Worm (Caenorhabditis elegans) whole organism, L1 larva: ENCODE data around the gene ifas-1.

Experiments
- aha-1 ChIP-seq: fragments of 150-350 bp; optimal IDR thresholded peaks from 2 replicates; lab custom pipeline; 2014; ENCODE audit warnings: missing biosample characterization, missing genetic modification characterization
- alr-1 ChIP-seq: fragments of 200-800 bp; sonication (Bioruptor generic); optimal IDR thresholded peaks from 2 replicates; lab custom pipeline; 2018; ENCODE audit warnings: borderline replicate concordance, mild to moderate bottlenecking, missing genetic modification characterization, missing compliant biosample characterization
- aly-2 ChIP-seq: fragments of 150-350 bp; optimal IDR thresholded peaks from 2 replicates; lab custom pipeline; 2014; ENCODE audit warnings: missing biosample characterization, missing genetic modification characterization
- blmp-1 ChIP-seq: fragments of 150-350 bp; optimal IDR thresholded peaks from 2 replicates; lab custom pipeline; 2014; ENCODE audit warnings: missing biosample characterization, missing genetic modification characterization
- ceh-88 ChIP-seq: fragments of 200-800 bp; sonication (Bioruptor generic); IDR thresholded peaks from 2 replicates; pipeline ENCODE4 v1.3.6; 2022; ENCODE audit warnings: missing genetic modification characterization, missing compliant biosample characterization
- ceh-90 ChIP-seq: sonication (generic microtip); optimal IDR thresholded peaks from 2 replicates; lab custom pipeline; 2016; ENCODE audit warnings: missing genetic modification characterization, missing compliant biosample characterization
- ces-1 ChIP-seq: fragments of 150-350 bp; optimal IDR thresholded peaks from 2 replicates; lab custom pipeline; 2014; ENCODE audit warnings: missing biosample characterization, missing genetic modification reagents, missing genetic modification characterization
- dpl-1 ChIP-seq, 3 experiments: fragments of 150-350 bp in 2 of 3; sonication (generic microtip) in 1 of 3; optimal IDR thresholded peaks; 2 replicates each; lab custom pipeline; 2014 to 2017; ENCODE audit warnings: missing biosample characterization in 3 of 3, missing genetic modification characterization in 3 of 3, missing genetic modification reagents in 3 of 3
- dsc-1 ChIP-seq: sonication (generic microtip); optimal IDR thresholded peaks from 2 replicates; lab custom pipeline; 2016; ENCODE audit warnings: mild to moderate bottlenecking, missing genetic modification characterization, missing compliant biosample characterization
- efl-3 ChIP-seq: fragments of 200-800 bp; sonication (Bioruptor generic); optimal IDR thresholded peaks from 2 replicates; lab custom pipeline; 2018; ENCODE audit warnings: mild to moderate bottlenecking, missing genetic modification characterization, missing compliant biosample characterization
- egl-27 ChIP-seq, 2 experiments: fragments of 150-350 bp in 1 of 2; sonication (generic microtip); optimal IDR thresholded peaks; 3 replicates each; lab custom pipeline; 2017 to 2018; ENCODE audit warnings: missing biosample characterization in 2 of 2, missing genetic modification characterization in 2 of 2, missing genetic modification reagents in 2 of 2
- elt-2 ChIP-seq: sonication (generic microtip); optimal IDR thresholded peaks from 2 replicates; lab custom pipeline; 2016; ENCODE audit warnings: missing genetic modification characterization, mild to moderate bottlenecking, inconsistent platforms, missing compliant biosample characterization, missing genetic modification reagents
- ets-5 ChIP-seq: fragments of 200-800 bp; sonication (Bioruptor generic); IDR thresholded peaks from 2 replicates; pipeline ENCODE4 v1.3.6; 2022; ENCODE audit warnings: missing genetic modification characterization, missing compliant biosample characterization
- fkh-4 ChIP-seq: sonication (generic microtip); optimal IDR thresholded peaks from 2 replicates; lab custom pipeline; 2016; ENCODE audit warnings: missing compliant biosample characterization, missing genetic modification characterization, borderline replicate concordance
- fkh-8 ChIP-seq: sonication (generic microtip); optimal IDR thresholded peaks from 2 replicates; lab custom pipeline; 2016; ENCODE audit warnings: mild to moderate bottlenecking, missing genetic modification characterization, missing compliant biosample characterization
- fos-1 ChIP-seq: fragments of 150-350 bp; optimal IDR thresholded peaks from 2 replicates; lab custom pipeline; 2014; ENCODE audit warnings: missing biosample characterization, missing genetic modification characterization
- isw-1 ChIP-seq: fragments of 200-800 bp; sonication (Bioruptor generic); IDR thresholded peaks from 2 replicates; pipeline ENCODE4 v1.3.6; 2022; ENCODE audit warnings: missing genetic modification characterization, missing compliant biosample characterization
- jun-1 ChIP-seq: fragments of 150-350 bp; optimal IDR thresholded peaks from 2 replicates; lab custom pipeline; 2014; ENCODE audit warnings: missing biosample characterization, missing genetic modification reagents, missing genetic modification characterization
- lin-15B ChIP-seq: fragments of 150-350 bp; sonication (generic microtip); optimal IDR thresholded peaks from 3 replicates; lab custom pipeline; 2014; ENCODE audit warnings: missing biosample characterization, missing genetic modification characterization
- lin-35 ChIP-seq, 2 experiments: fragments of 150-350 bp; optimal IDR thresholded peaks; 2 replicates each; lab custom pipeline; 2014; ENCODE audit warnings: missing biosample characterization in 2 of 2, missing genetic modification characterization in 2 of 2, missing genetic modification reagents in 2 of 2
- lsy-2 ChIP-seq, 2 experiments: fragments of 150-350 bp; optimal IDR thresholded peaks; 2 replicates each; lab custom pipeline; 2014; ENCODE audit warnings: missing biosample characterization in 2 of 2, missing genetic modification characterization in 2 of 2
- nhr-20 ChIP-seq: sonication (generic microtip); optimal IDR thresholded peaks from 2 replicates; lab custom pipeline; 2016; ENCODE audit warnings: mild to moderate bottlenecking, missing genetic modification characterization, missing compliant biosample characterization
- nhr-47 ChIP-seq: sonication (generic microtip); optimal IDR thresholded peaks from 2 replicates; lab custom pipeline; 2016; ENCODE audit warnings: mild to moderate bottlenecking, missing genetic modification characterization, moderate library complexity, missing compliant biosample characterization
- nhr-71 ChIP-seq: sonication (generic microtip); optimal IDR thresholded peaks from 2 replicates; lab custom pipeline; 2016; ENCODE audit warnings: mild to moderate bottlenecking, missing genetic modification characterization, moderate library complexity, missing compliant biosample characterization
- nhr-84 ChIP-seq: sonication (generic microtip); optimal IDR thresholded peaks from 2 replicates; lab custom pipeline; 2017; ENCODE audit warnings: missing biosample characterization, missing genetic modification characterization
- nhr-90 ChIP-seq: sonication (generic microtip); optimal IDR thresholded peaks from 2 replicates; lab custom pipeline; 2016; ENCODE audit warnings: mild to moderate bottlenecking, missing genetic modification characterization, missing compliant biosample characterization; ENCODE audit not compliant: poor library complexity
- pag-3 ChIP-seq: sonication (generic microtip); optimal IDR thresholded peaks from 2 replicates; lab custom pipeline; 2017; ENCODE audit warnings: missing genetic modification characterization, mild to moderate bottlenecking, missing compliant biosample characterization, antibody characterized with exemption, borderline replicate concordance; ENCODE audit not compliant: insufficient read depth
- pax-3 ChIP-seq: fragments of 200-800 bp; sonication (Bioruptor generic); optimal IDR thresholded peaks from 2 replicates; lab custom pipeline; 2018; ENCODE audit warnings: mild to moderate bottlenecking, missing genetic modification characterization, moderate library complexity, missing compliant biosample characterization
- snpc-4 ChIP-seq: fragments of 150-350 bp; optimal IDR thresholded peaks from 2 replicates; lab custom pipeline; 2014; ENCODE audit warnings: missing biosample characterization, missing genetic modification characterization
- snu-23 ChIP-seq: sonication (generic microtip); optimal IDR thresholded peaks from 2 replicates; lab custom pipeline; 2016; ENCODE audit warnings: missing genetic modification characterization, missing compliant biosample characterization
- sup-37 ChIP-seq: fragments of 200-800 bp; sonication (Bioruptor generic); optimal IDR thresholded peaks from 2 replicates; lab custom pipeline; 2018; ENCODE audit warnings: mild to moderate bottlenecking, missing genetic modification characterization, missing compliant biosample characterization
- tbx-2 ChIP-seq: sonication (generic microtip); optimal IDR thresholded peaks from 2 replicates; lab custom pipeline; 2016; ENCODE audit warnings: missing genetic modification characterization, missing compliant biosample characterization
- unc-130 ChIP-seq: fragments of 150-350 bp; optimal IDR thresholded peaks from 2 replicates; lab custom pipeline; 2017; ENCODE audit warnings: missing biosample characterization, missing genetic modification characterization, inconsistent platforms
- unc-98 ChIP-seq: fragments of 200-800 bp; sonication (Bioruptor generic); IDR thresholded peaks from 2 replicates; pipeline ENCODE4 v1.3.6; 2022; ENCODE audit warnings: missing genetic modification characterization, missing compliant biosample characterization
- zag-1 ChIP-seq: fragments of 150-350 bp; optimal IDR thresholded peaks from 2 replicates; lab custom pipeline; 2014; ENCODE audit warnings: missing biosample characterization, missing genetic modification characterization
- zip-4 ChIP-seq: fragments of 200-800 bp; sonication (Bioruptor generic); optimal IDR thresholded peaks from 2 replicates; lab custom pipeline; 2018; ENCODE audit warnings: mild to moderate bottlenecking, missing genetic modification characterization, moderate library complexity, missing compliant biosample characterization
- ztf-11 ChIP-seq, 2 experiments: sonication (generic microtip); optimal IDR thresholded peaks; 2 replicates each; lab custom pipeline; 2016 to 2017; ENCODE audit warnings: missing genetic modification characterization in 2 of 2, missing biosample characterization in 1 of 2, missing compliant biosample characterization in 1 of 2
- ztf-4 ChIP-seq: fragments of 150-350 bp; optimal IDR thresholded peaks from 2 replicates; lab custom pipeline; 2014; ENCODE audit warnings: missing biosample characterization, missing genetic modification characterization

Gene ifas-1

DNA sequence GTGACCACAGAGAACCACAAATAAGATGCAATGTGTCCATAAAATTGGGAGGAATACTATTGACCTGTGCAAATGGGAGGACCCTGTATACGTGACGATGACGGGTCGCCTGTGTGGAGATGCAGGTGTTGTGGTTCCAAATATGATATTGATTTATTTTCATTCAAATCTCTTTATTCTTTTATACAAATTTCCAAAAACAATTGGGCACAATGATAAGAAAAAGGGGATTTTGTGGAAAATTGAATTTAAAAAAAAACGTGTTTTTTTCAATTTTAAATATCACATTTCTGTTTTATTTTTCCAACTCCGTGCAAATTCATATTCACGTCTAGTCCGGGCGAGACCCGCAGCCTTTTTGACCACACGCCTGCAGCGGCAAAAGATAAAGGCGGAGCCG is 13.3 kb downstream of the ifas-1 start, which contains the start of gene F19B10.2:
TSS of gene F19B10.2 (plus strand) at position 301 of the 400 bp plus-strand sequence.
- TF ChIP-seq zag-1 (tag; lab: Kevin White, UChicago): no peak
- no peak for TF ChIP-seq ceh-88 (GFP tag; lab: Robert Waterston, UW)
- TF ChIP-seq efl-3: no peak
- TF ChIP-seq nhr-47 (tag; lab: Kevin White, UChicago): no peak
- TF ChIP-seq lin-35 (GFP tag; optimal IDR thresholded peaks at IDR 0.05; lab: Kevin White, UChicago): no peak
- no peak for TF ChIP-seq pax-3
- no peak for TF ChIP-seq ztf-4
- no peak for TF ChIP-seq nhr-90
- no peak for TF ChIP-seq nhr-84 (tag; lab: Kevin White, UChicago)
- TF ChIP-seq snu-23 (GFP tag; lab: Kevin White, UChicago): no peak
- TF ChIP-seq nhr-71 (tag; lab: Kevin White, UChicago): no peak
- TF ChIP-seq lin-15B (tag; lab: Kevin White, UChicago): no peak
- no peak for TF ChIP-seq ets-5 (GFP tag; lab: Robert Waterston, UW)
- TF ChIP-seq unc-98 (GFP tag; lab: Robert Waterston, UW): no peak

DNA sequence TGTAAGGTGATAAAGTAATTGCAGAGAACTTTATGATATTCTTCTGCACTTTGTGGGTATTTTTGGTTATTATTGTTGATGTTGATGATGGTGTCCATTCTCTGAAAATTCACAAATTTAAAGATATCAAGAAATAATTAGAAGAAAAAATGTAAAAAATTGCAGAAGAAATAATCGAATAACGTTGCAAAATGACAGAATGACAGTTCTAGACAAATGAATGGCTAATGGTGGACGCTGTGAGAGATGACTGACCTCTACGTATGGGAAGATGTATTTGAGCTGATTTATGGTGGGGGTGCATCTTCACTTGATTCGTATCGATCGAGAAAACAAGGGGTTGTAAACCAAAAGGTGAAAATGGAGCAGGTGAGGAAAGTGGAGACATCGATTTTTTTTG is 15.0 kb downstream of the ifas-1 start, which contains the start of gene sea-1:
TSS of gene sea-1 (minus strand) at position 101 of the 400 bp plus-strand sequence.
- TF ChIP-seq lin-35 (GFP tag; optimal IDR thresholded peaks at IDR 0.05; lab: Kevin White, UChicago): no peak
- no peak for TF ChIP-seq fkh-8 (tag; lab: Kevin White, UChicago)

DNA sequence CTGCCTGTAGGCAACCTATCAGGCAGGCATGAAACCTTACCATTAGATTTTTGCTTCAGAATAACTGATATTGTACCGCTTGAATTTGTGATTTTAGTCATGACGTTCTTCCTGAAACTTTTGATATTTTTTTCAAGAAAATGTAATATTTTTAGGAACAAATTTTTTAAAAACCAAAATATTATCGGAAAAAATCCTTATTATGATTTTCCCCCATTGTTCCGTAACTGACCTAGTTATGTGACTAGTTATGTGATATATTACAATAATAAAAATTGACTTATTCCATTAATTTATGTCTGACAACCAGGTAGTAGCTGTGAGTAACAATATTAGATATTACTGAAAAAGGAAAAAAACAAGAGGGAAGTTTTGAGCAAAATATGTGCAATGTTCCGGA is 17.6 kb downstream of the ifas-1 start, which contains the start of gene srx-98:
TSS of gene srx-98 (minus strand) at position 101 of the 400 bp plus-strand sequence.
- TF ChIP-seq elt-2 (tag; lab: Kevin White, UChicago): no peak
- no peak for TF ChIP-seq lsy-2 (tag; optimal IDR thresholded peaks at IDR 0.05; lab: Kevin White, UChicago)
- TF ChIP-seq nhr-20: no peak
- TF ChIP-seq unc-98 (GFP tag; lab: Robert Waterston, UW): no peak
- TF ChIP-seq isw-1 (GFP tag; lab: Robert Waterston, UW): no peak
- TF ChIP-seq nhr-90: no peak
- TF ChIP-seq fkh-8 (tag; lab: Kevin White, UChicago): no peak
- no peak for TF ChIP-seq efl-3
- no peak for TF ChIP-seq fos-1
- TF ChIP-seq aly-2 (tag; lab: Kevin White, UChicago): no peak
- TF ChIP-seq aha-1 (tag; lab: Kevin White, UChicago): no peak
- TF ChIP-seq pag-3 (tag; lab: Kevin White, UChicago): no peak
- TF ChIP-seq ztf-11 (tag; optimal IDR thresholded peaks at IDR 0.05; lab: Kevin White, UChicago): no peak
- TF ChIP-seq ceh-90 (tag; lab: Kevin White, UChicago): no peak
- no peak for TF ChIP-seq snu-23 (GFP tag; lab: Kevin White, UChicago)
- no peak for TF ChIP-seq fkh-4

DNA sequence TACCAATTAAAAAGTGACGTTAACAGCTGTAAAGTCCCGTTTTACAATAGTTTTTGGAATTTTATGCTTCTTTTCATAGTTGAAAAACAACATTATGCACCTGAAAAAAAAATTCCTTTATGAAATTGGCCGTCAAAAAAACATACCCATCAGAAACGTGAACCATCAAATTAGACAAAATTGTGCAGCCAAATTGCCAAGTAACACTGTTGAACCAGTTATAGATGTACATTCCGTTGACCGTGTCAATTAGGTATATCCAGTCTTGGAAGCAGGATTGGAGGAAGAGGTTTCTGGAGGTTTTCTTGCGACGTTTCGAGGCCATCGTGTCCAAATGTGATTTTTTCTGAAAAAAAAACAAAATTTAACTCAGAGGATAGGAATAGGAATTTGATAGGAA is 19.2 kb downstream of the ifas-1 start, which contains the start of gene srx-97:
TSS of gene srx-97 (minus strand) at position 101 of the 400 bp plus-strand sequence.
- TF ChIP-seq snpc-4 (tag; lab: Kevin White, UChicago) (no peak), nhr-90 (no peak), egl-27 (tag; optimal IDR thresholded peaks at IDR 0.05; lab: Kevin White, UChicago) (no peak), dpl-1 (GFP tag; optimal IDR thresholded peaks at IDR 0.05; lab: Kevin White, UChicago) (no peak), zip-4 (GFP tag; lab: Kevin White, UChicago) (no peak), jun-1 (tag; lab: Kevin White, UChicago) (no peak), nhr-20 (no peak), unc-130 (tag; lab: Kevin White, UChicago) (no peak), lsy-2 (tag; optimal IDR thresholded peaks at IDR 0.05; lab: Kevin White, UChicago) (no peak), alr-1 (tag; lab: Kevin White, UChicago) (no peak), dsc-1 (tag; lab: Kevin White, UChicago) (no peak), blmp-1 (no peak), ces-1 (GFP tag; lab: Kevin White, UChicago) (no peak), sup-37 (no peak), tbx-2 (no peak)
